Fruit fly (Drosophila melanogaster) whole organism, adult: ENCODE measurements around the gene bab1.

Experiments
- CG11617 ChIP-seq: fragments of 200-800 bp; sonication (Bioruptor generic); optimal IDR thresholded peaks from 2 replicates; lab custom pipeline; 2017; ENCODE audit warnings: mild to moderate bottlenecking, missing biosample characterization, missing genetic modification reagents, missing genetic modification characterization
- CG12768 ChIP-seq: fragments of 200-800 bp; sonication (Bioruptor generic); optimal IDR thresholded peaks from 2 replicates; lab custom pipeline; 2017; ENCODE audit warnings: missing biosample characterization, missing genetic modification characterization, mild to moderate bottlenecking, moderate library complexity, missing genetic modification reagents
- CG14711 ChIP-seq: fragments of 200-800 bp; sonication (Bioruptor generic); optimal IDR thresholded peaks from 2 replicates; lab custom pipeline; 2018; ENCODE audit warnings: missing biosample characterization, mild to moderate bottlenecking, missing genetic modification characterization, moderate library complexity
- CG1620 ChIP-seq: fragments of 200-800 bp; sonication (Bioruptor generic); optimal IDR thresholded peaks from 2 replicates; lab custom pipeline; 2016; ENCODE audit warnings: missing biosample characterization, missing genetic modification characterization
- CG33017 ChIP-seq: fragments of 200-800 bp; sonication (Bioruptor generic); optimal IDR thresholded peaks from 2 replicates; lab custom pipeline; 2018; ENCODE audit warnings: missing biosample characterization, mild to moderate bottlenecking, missing genetic modification characterization, moderate library complexity
- CG5204 ChIP-seq: fragments of 200-800 bp; sonication (Bioruptor generic); optimal IDR thresholded peaks from 2 replicates; lab custom pipeline; 2016; ENCODE audit warnings: missing biosample characterization, missing genetic modification characterization
- CG7045 ChIP-seq: fragments of 200-800 bp; sonication (Bioruptor generic); optimal IDR thresholded peaks from 2 replicates; lab custom pipeline; 2017; ENCODE audit warnings: missing biosample characterization, mild to moderate bottlenecking, missing genetic modification characterization
- CG7101 ChIP-seq: fragments of 200-800 bp; sonication (Bioruptor generic); optimal IDR thresholded peaks from 2 replicates; lab custom pipeline; 2018; ENCODE audit warnings: missing biosample characterization, mild to moderate bottlenecking, missing genetic modification characterization, moderate library complexity
- Clk ChIP-seq: fragments of 200-800 bp; sonication (Bioruptor generic); optimal IDR thresholded peaks from 2 replicates; lab custom pipeline; 2017; ENCODE audit warnings: missing biosample characterization, missing genetic modification characterization
- Crg-1 ChIP-seq: fragments of 200-800 bp; sonication (Bioruptor generic); optimal IDR thresholded peaks from 2 replicates; lab custom pipeline; 2016; ENCODE audit warnings: missing biosample characterization, missing genetic modification characterization
- Hr96 ChIP-seq: fragments of 200-800 bp; sonication (Bioruptor generic); optimal IDR thresholded peaks from 2 replicates; lab custom pipeline; 2016; ENCODE audit warnings: missing biosample characterization, missing genetic modification characterization
- Mnt ChIP-seq: fragments of 200-800 bp; sonication (Bioruptor generic); optimal IDR thresholded peaks from 2 replicates; lab custom pipeline; 2016; ENCODE audit warnings: missing biosample characterization, mild to moderate bottlenecking, missing genetic modification characterization
- bab1 ChIP-seq: fragments of 200-800 bp; sonication (Bioruptor generic); optimal IDR thresholded peaks from 3 replicates; lab custom pipeline; 2019; ENCODE audit warnings: missing biosample characterization, mild to moderate bottlenecking, missing genetic modification characterization, moderate library complexity
- cnc ChIP-seq, 2 experiments: fragments of >200 bp; optimal IDR thresholded peaks; 2 replicates each; lab custom pipeline; 2017
- kay ChIP-seq: fragments of 200-800 bp; sonication (Bioruptor generic); peaks from one replicate; lab custom pipeline; 2016; ENCODE audit warnings: missing biosample characterization, missing genetic modification characterization, borderline replicate concordance
- ovo ChIP-seq: fragments of 200-800 bp; sonication (Bioruptor generic); optimal IDR thresholded peaks from 2 replicates; lab custom pipeline; 2016; ENCODE audit warnings: missing biosample characterization, missing genetic modification characterization
- pad ChIP-seq: fragments of 200-800 bp; sonication (Bioruptor generic); optimal IDR thresholded peaks from 3 replicates; lab custom pipeline; 2017; ENCODE audit warnings: missing biosample characterization, missing genetic modification characterization, mild to moderate bottlenecking, moderate library complexity, missing genetic modification reagents
- tj ChIP-seq: fragments of 200-800 bp; sonication (Bioruptor generic); optimal IDR thresholded peaks from 3 replicates; lab custom pipeline; 2017; ENCODE audit warnings: missing biosample characterization, mild to moderate bottlenecking, missing genetic modification characterization, moderate library complexity
- toe ChIP-seq: fragments of 200-800 bp; sonication (Bioruptor generic); optimal IDR thresholded peaks from 2 replicates; lab custom pipeline; 2016; ENCODE audit warnings: missing biosample characterization, missing genetic modification characterization

The bab1 gene

dm6 chr3L:1043530-1043929 lies 57.4 kb downstream of the bab1 start:
- TF ChIP-seq ovo (GFP tag; lab: Kevin White, UChicago) (no peak), CG12768 (GFP tag; lab: Kevin White, UChicago) (no peak), cnc (optimal IDR thresholded peaks at IDR 0.05; lab: Kevin White, UChicago) (no peak), tj (GFP tag; lab: Kevin White, UChicago) (no peak), pad (GFP tag; lab: Kevin White, UChicago) (no peak), CG5204 (GFP tag; lab: Kevin White, UChicago) (no peak)

dm6 chr3L:1041410-1041809 lies 59.5 kb downstream of the bab1 start:
- TF ChIP-seq pad (GFP tag; lab: Kevin White, UChicago): no peak
- no peak for TF ChIP-seq kay (GFP tag; lab: Kevin White, UChicago)
- no peak for TF ChIP-seq CG14711 (tag; lab: Kevin White, UChicago)
- no peak for TF ChIP-seq bab1 (GFP tag; lab: Kevin White, UChicago)
- TF ChIP-seq tj (GFP tag; lab: Kevin White, UChicago): no peak
- TF ChIP-seq CG7101 (tag; lab: Kevin White, UChicago): no peak
- TF ChIP-seq Clk (GFP tag; lab: Kevin White, UChicago): no peak
- TF ChIP-seq cnc (optimal IDR thresholded peaks at IDR 0.05; lab: Kevin White, UChicago): no peak
- TF ChIP-seq Mnt: no peak
- TF ChIP-seq toe: no peak
- no peak for TF ChIP-seq CG7045 (GFP tag; lab: Kevin White, UChicago)
- no peak for TF ChIP-seq CG11617 (GFP tag; lab: Kevin White, UChicago)

dm6 chr3L:1034887-1035260 lies 66.0 kb downstream of the bab1 start:
- TF ChIP-seq CG7101 (tag; lab: Kevin White, UChicago) (peak; percentile 60), tj (GFP tag; lab: Kevin White, UChicago) (no peak), CG7045 (GFP tag; lab: Kevin White, UChicago) (peak; percentile 4), CG1620 (GFP tag; lab: Kevin White, UChicago) (peak; percentile 5), bab1 (GFP tag; lab: Kevin White, UChicago) (peak; percentile 79), CG5204 (GFP tag; lab: Kevin White, UChicago) (no peak), CG11617 (GFP tag; lab: Kevin White, UChicago) (no peak), CG14711 (tag; lab: Kevin White, UChicago) (peak; percentile 5), pad (GFP tag; lab: Kevin White, UChicago) (peak; percentile 38)

dm6 chr3L:1034190-1034886 lies 66.6 kb downstream of the bab1 start, which contains the start of the genes CG9205 and trio:
Gene CG9205 (plus strand): TSS chr3L:1034697.
Gene trio (minus strand): TSS chr3L:1034875.
- TF ChIP-seq CG33017 (tag; lab: Kevin White, UChicago) (no peak), tj (GFP tag; lab: Kevin White, UChicago) (peak; percentile 10)

dm6 chr3L:1033688-1034087 lies 67.2 kb downstream of the bab1 start:
- TF ChIP-seq bab1 (GFP tag; lab: Kevin White, UChicago): no peak

- TF ChIP-seq bab1 (GFP tag; lab: Kevin White, UChicago) (peak; percentile 93), Clk (GFP tag; lab: Kevin White, UChicago) (no peak), CG33017 (tag; lab: Kevin White, UChicago) (peak; percentile 51), Mnt (peak; percentile 3), CG5204 (GFP tag; lab: Kevin White, UChicago) (peak; percentile 51), toe (no peak), CG11617 (GFP tag; lab: Kevin White, UChicago) (peak; percentile 31), Crg-1 (GFP tag; lab: Kevin White, UChicago) (no peak), tj (GFP tag; lab: Kevin White, UChicago) (peak; percentile 65), Hr96 (peak; percentile 49), CG7101 (tag; lab: Kevin White, UChicago) (peak; percentile 64), CG1620 (GFP tag; lab: Kevin White, UChicago) (peak; percentile 32), CG14711 (tag; lab: Kevin White, UChicago) (peak; percentile 73), ovo (GFP tag; lab: Kevin White, UChicago) (no peak), CG12768 (GFP tag; lab: Kevin White, UChicago) (peak; percentile 66), CG7045 (GFP tag; lab: Kevin White, UChicago) (peak; percentile 49), pad (GFP tag; lab: Kevin White, UChicago) (peak; percentile 46), kay (GFP tag; lab: Kevin White, UChicago) (no peak)
Measured at dm6 chr3L:1032569-1032968, 68.3 kb downstream of the bab1 start.

- no peak for TF ChIP-seq CG33017 (tag; lab: Kevin White, UChicago)
- no peak for TF ChIP-seq Hr96
- no peak for TF ChIP-seq toe
- no peak for TF ChIP-seq Crg-1 (GFP tag; lab: Kevin White, UChicago)
- TF ChIP-seq pad (GFP tag; lab: Kevin White, UChicago): no peak
- no peak for TF ChIP-seq kay (GFP tag; lab: Kevin White, UChicago)
- no peak for TF ChIP-seq CG5204 (GFP tag; lab: Kevin White, UChicago)
- TF ChIP-seq CG7101 (tag; lab: Kevin White, UChicago): no peak
- TF ChIP-seq CG12768 (GFP tag; lab: Kevin White, UChicago): no peak
- TF ChIP-seq bab1 (GFP tag; lab: Kevin White, UChicago): no peak
- TF ChIP-seq CG1620 (GFP tag; lab: Kevin White, UChicago): no peak
- TF ChIP-seq CG11617 (GFP tag; lab: Kevin White, UChicago): no peak
- TF ChIP-seq CG14711 (tag; lab: Kevin White, UChicago): no peak
- no peak for TF ChIP-seq Clk (GFP tag; lab: Kevin White, UChicago)
- no peak for TF ChIP-seq Mnt
- TF ChIP-seq CG7045 (GFP tag; lab: Kevin White, UChicago): no peak
- no peak for TF ChIP-seq tj (GFP tag; lab: Kevin White, UChicago)
- no peak for TF ChIP-seq ovo (GFP tag; lab: Kevin White, UChicago)
- TF ChIP-seq cnc (optimal IDR thresholded peaks at IDR 0.05; lab: Kevin White, UChicago): no peak
Measured at dm6 chr3L:1031716-1032115, 69.2 kb downstream of the bab1 start.
